Fruit fly (Drosophila melanogaster) whole organism, embryonic: ENCODE measurements around the gene CG32163.

ENCODE experiments used
- ATbp ChIP-seq: fragments of 200-800 bp; sonication (Bioruptor generic); optimal IDR thresholded peaks from 2 replicates; lab custom pipeline; 2017; ENCODE audit warnings: missing biosample characterization, mild to moderate bottlenecking, missing genetic modification characterization, missing genetic modification reagents
- Awh ChIP-seq: fragments of 200-800 bp; sonication (Bioruptor generic); IDR thresholded peaks from 2 replicates; pipeline ENCODE4, ENCODE4 v1.3.6; 2022; ENCODE audit warnings: missing biosample characterization, missing genetic modification characterization
- Blimp-1 ChIP-seq: fragments of 200-800 bp; sonication (Bioruptor generic); optimal IDR thresholded peaks from 3 replicates; lab custom pipeline; 2018; ENCODE audit warnings: missing biosample characterization, missing genetic modification characterization, mild to moderate bottlenecking, moderate library complexity, missing genetic modification reagents
- CG10462 ChIP-seq: fragments of 200-800 bp; sonication (Bioruptor generic); optimal IDR thresholded peaks from 2 replicates; lab custom pipeline; 2016; ENCODE audit warnings: missing biosample characterization, missing genetic modification characterization
- CG11398 ChIP-seq: fragments of 200-800 bp; sonication (Bioruptor generic); optimal IDR thresholded peaks from 2 replicates; lab custom pipeline; 2016; ENCODE audit warnings: missing biosample characterization, missing genetic modification characterization
- CG11504 ChIP-seq: fragments of 200-800 bp; sonication (Bioruptor generic); optimal IDR thresholded peaks from 3 replicates; lab custom pipeline; 2019; ENCODE audit warnings: missing biosample characterization, mild to moderate bottlenecking, missing genetic modification characterization, moderate library complexity
- CG11696 ChIP-seq: fragments of 200-800 bp; sonication (Bioruptor generic); IDR thresholded peaks from 2 replicates; pipeline ENCODE4 v1.3.6; 2022; ENCODE audit warnings: missing biosample characterization, missing genetic modification characterization
- CG12769 ChIP-seq: fragments of 200-800 bp; sonication (Bioruptor generic); optimal IDR thresholded peaks from 2 replicates; lab custom pipeline; 2019; ENCODE audit warnings: missing biosample characterization, mild to moderate bottlenecking, missing genetic modification characterization, moderate library complexity
- CG12942 ChIP-seq: fragments of 200-800 bp; sonication (Bioruptor generic); optimal IDR thresholded peaks from 3 replicates; lab custom pipeline; 2016; ENCODE audit warnings: missing biosample characterization, missing genetic modification characterization
- CG13287 ChIP-seq: fragments of 200-800 bp; sonication (Bioruptor generic); IDR thresholded peaks from 2 replicates; pipeline ENCODE4 v1.3.6; 2022; ENCODE audit warnings: missing biosample characterization, missing genetic modification characterization; ENCODE audit not compliant: partially characterized antibody
- CG13624 ChIP-seq: fragments of 200-800 bp; sonication (Bioruptor generic); optimal IDR thresholded peaks from 2 replicates; lab custom pipeline; 2016; ENCODE audit warnings: missing biosample characterization, missing genetic modification characterization
- CG1603 ChIP-seq: fragments of 200-800 bp; sonication (Bioruptor generic); optimal IDR thresholded peaks from 2 replicates; lab custom pipeline; 2019; ENCODE audit warnings: missing biosample characterization, mild to moderate bottlenecking, missing genetic modification characterization, moderate library complexity
- CG17328 ChIP-seq: fragments of 200-800 bp; sonication (Bioruptor generic); IDR thresholded peaks from 2 replicates; pipeline ENCODE4 v1.3.6; 2022; ENCODE audit warnings: missing biosample characterization, missing genetic modification characterization
- CG17385 ChIP-seq: fragments of 200-800 bp; sonication (Bioruptor generic); optimal IDR thresholded peaks from 3 replicates; lab custom pipeline; 2018; ENCODE audit warnings: missing biosample characterization, mild to moderate bottlenecking, missing genetic modification characterization
- CG17568 ChIP-seq: fragments of 200-800 bp; sonication (Bioruptor generic); optimal IDR thresholded peaks from 2 replicates; lab custom pipeline; 2018; ENCODE audit warnings: missing biosample characterization, mild to moderate bottlenecking, missing genetic modification characterization, moderate library complexity
- CG31365 ChIP-seq: fragments of 200-800 bp; sonication (Bioruptor generic); optimal IDR thresholded peaks from 2 replicates; lab custom pipeline; 2018; ENCODE audit warnings: missing biosample characterization, mild to moderate bottlenecking, missing genetic modification characterization
- CG4424 ChIP-seq: fragments of 200-800 bp; sonication (Bioruptor generic); optimal IDR thresholded peaks from 3 replicates; lab custom pipeline; 2016; ENCODE audit warnings: missing biosample characterization, missing genetic modification characterization
- CG5180 ChIP-seq: fragments of 200-800 bp; sonication (Bioruptor generic); optimal IDR thresholded peaks from 3 replicates; lab custom pipeline; 2017; ENCODE audit warnings: missing biosample characterization, missing genetic modification characterization, mild to moderate bottlenecking, moderate library complexity, missing genetic modification reagents
- CG6854 ChIP-seq: fragments of 200-800 bp; sonication (Bioruptor generic); optimal IDR thresholded peaks from 3 replicates; lab custom pipeline; 2017; ENCODE audit warnings: missing biosample characterization, mild to moderate bottlenecking, missing genetic modification characterization
- CG7556 ChIP-seq: fragments of 200-800 bp; sonication (Bioruptor generic); optimal IDR thresholded peaks from 2 replicates; lab custom pipeline; 2017; ENCODE audit warnings: missing biosample characterization, mild to moderate bottlenecking, missing genetic modification characterization
- CG7786 ChIP-seq: fragments of 200-800 bp; sonication (Bioruptor generic); optimal IDR thresholded peaks from 2 replicates; lab custom pipeline; 2016; ENCODE audit warnings: missing biosample characterization, missing genetic modification characterization
- CG7839 ChIP-seq: fragments of 200-800 bp; sonication (Bioruptor generic); optimal IDR thresholded peaks from 3 replicates; lab custom pipeline; 2018; ENCODE audit warnings: missing biosample characterization, mild to moderate bottlenecking, missing genetic modification characterization, moderate library complexity
- CG8944 ChIP-seq: fragments of 200-800 bp; sonication (Bioruptor generic); optimal IDR thresholded peaks from 3 replicates; lab custom pipeline; 2016; ENCODE audit warnings: missing biosample characterization, missing genetic modification characterization
- Camta ChIP-seq: fragments of 200-800 bp; sonication (Bioruptor generic); optimal IDR thresholded peaks from 2 replicates; lab custom pipeline; 2016; ENCODE audit warnings: missing biosample characterization, missing genetic modification characterization
- Deaf1 ChIP-seq: fragments of 200-800 bp; optimal IDR thresholded peaks from 3 replicates; lab custom pipeline; 2019; ENCODE audit warnings: missing biosample characterization, mild to moderate bottlenecking, missing genetic modification characterization, moderate library complexity
- Dfd ChIP-seq, 2 experiments: fragments of >200 bp; optimal IDR thresholded peaks; 2 replicates each; lab custom pipeline; 2017; ENCODE audit warnings: missing biosample characterization in 2 of 2, missing genetic modification characterization in 2 of 2
- E2f2 ChIP-seq: fragments of 200-800 bp; sonication (Bioruptor generic); IDR thresholded peaks from 2 replicates; pipeline ENCODE4 v1.3.6; 2022; ENCODE audit warnings: missing biosample characterization, missing genetic modification characterization
- Eip74EF ChIP-seq, 2 experiments: fragments of 200-800 bp in 1 of 2; fragments of >200 bp in 1 of 2; sonication (Bioruptor generic) in 1 of 2; optimal IDR thresholded peaks; 2 replicates each; lab custom pipeline; 2017 to 2019; ENCODE audit warnings: missing biosample characterization in 2 of 2, missing genetic modification characterization in 2 of 2, mild to moderate bottlenecking in 1 of 2, moderate library complexity in 1 of 2
- Fer1 ChIP-seq: fragments of 200-800 bp; sonication (Bioruptor generic); optimal IDR thresholded peaks from 2 replicates; lab custom pipeline; 2017; ENCODE audit warnings: missing biosample characterization, mild to moderate bottlenecking, missing genetic modification characterization
- Lpt ChIP-seq: fragments of >200 bp; optimal IDR thresholded peaks from 2 replicates; lab custom pipeline; 2018; ENCODE audit warnings: missing biosample characterization, missing genetic modification characterization
- NfI ChIP-seq: fragments of 200-800 bp; sonication (Bioruptor generic); optimal IDR thresholded peaks from 3 replicates; lab custom pipeline; 2018; ENCODE audit warnings: missing biosample characterization, mild to moderate bottlenecking, missing genetic modification characterization, moderate library complexity
- Oli ChIP-seq: fragments of 200-800 bp; sonication (Bioruptor generic); optimal IDR thresholded peaks from 2 replicates; lab custom pipeline; 2018; ENCODE audit warnings: missing biosample characterization, mild to moderate bottlenecking, missing genetic modification characterization, moderate library complexity
- abd-A ChIP-seq: fragments of 200-800 bp; sonication (Bioruptor generic); optimal IDR thresholded peaks from 3 replicates; lab custom pipeline; 2019; ENCODE audit warnings: missing biosample characterization, mild to moderate bottlenecking, missing genetic modification characterization, moderate library complexity
- cg ChIP-seq: fragments of 200-800 bp; sonication (Bioruptor generic); optimal IDR thresholded peaks from 3 replicates; lab custom pipeline; 2019; ENCODE audit warnings: missing biosample characterization, mild to moderate bottlenecking, missing genetic modification characterization, moderate library complexity
- chif ChIP-seq, 2 experiments: fragments of 200-800 bp; sonication (Bioruptor generic); optimal IDR thresholded peaks; 3 replicates each; lab custom pipeline; 2016; ENCODE audit warnings: missing biosample characterization in 2 of 2, missing genetic modification characterization in 2 of 2
- ci ChIP-seq: fragments of 200-800 bp; sonication (Bioruptor generic); IDR thresholded peaks from 3 replicates; pipeline ENCODE4 v1.3.6; 2022; ENCODE audit warnings: missing biosample characterization, missing genetic modification characterization
- da ChIP-seq: fragments of 200-800 bp; sonication (Bioruptor generic); optimal IDR thresholded peaks from 2 replicates; lab custom pipeline; 2016; ENCODE audit warnings: missing biosample characterization, missing genetic modification characterization
- hth ChIP-seq: fragments of >200 bp; optimal IDR thresholded peaks from 2 replicates; lab custom pipeline; 2017; ENCODE audit warnings: inconsistent platforms
- lab ChIP-seq: fragments of 200-800 bp; sonication (Bioruptor generic); optimal IDR thresholded peaks from 3 replicates; lab custom pipeline; 2017; ENCODE audit warnings: missing biosample characterization, missing genetic modification characterization, mild to moderate bottlenecking, moderate library complexity, missing genetic modification reagents
- mirr ChIP-seq: fragments of 200-800 bp; sonication (Bioruptor generic); optimal IDR thresholded peaks from 3 replicates; lab custom pipeline; 2018; ENCODE audit warnings: missing biosample characterization, mild to moderate bottlenecking, missing genetic modification characterization
- nerfin-1 ChIP-seq: fragments of 200-800 bp; sonication (Bioruptor generic); optimal IDR thresholded peaks from 3 replicates; lab custom pipeline; 2019; ENCODE audit warnings: missing biosample characterization, mild to moderate bottlenecking, missing genetic modification characterization, moderate library complexity
- odd ChIP-seq: fragments of 200-800 bp; sonication (Bioruptor generic); optimal IDR thresholded peaks from 2 replicates; lab custom pipeline; 2017; ENCODE audit warnings: missing biosample characterization, mild to moderate bottlenecking, missing genetic modification characterization
- onecut ChIP-seq: fragments of 200-800 bp; sonication (Bioruptor generic); IDR thresholded peaks from 2 replicates; pipeline ENCODE4 v1.3.6; 2022; ENCODE audit warnings: missing biosample characterization, missing genetic modification characterization
- pan ChIP-seq, 4 experiments: fragments of >200 bp in 3 of 4; fragments of 200-800 bp in 1 of 4; sonication (Bioruptor generic) in 1 of 4; optimal IDR thresholded peaks in 3 of 4; IDR thresholded peaks in 1 of 4; 2 replicates each; pipeline versions ENCODE4 v1.3.6 to Lab custom; 2017 to 2022; ENCODE audit warnings: missing biosample characterization in 2 of 4, missing genetic modification characterization in 2 of 4, mixed read lengths in 1 of 4
- pnt ChIP-seq: fragments of 200-800 bp; sonication (Bioruptor generic); optimal IDR thresholded peaks from 3 replicates; lab custom pipeline; 2016; ENCODE audit warnings: missing biosample characterization, missing genetic modification characterization
- ranshi ChIP-seq: fragments of 200-800 bp; sonication (Bioruptor generic); IDR thresholded peaks from 2 replicates; pipeline ENCODE4 v1.3.6; 2022; ENCODE audit warnings: missing biosample characterization, missing genetic modification characterization
- tap ChIP-seq: fragments of 200-800 bp; optimal IDR thresholded peaks from 3 replicates; lab custom pipeline; 2019; ENCODE audit warnings: missing biosample characterization, mild to moderate bottlenecking, missing genetic modification characterization, moderate library complexity
- wor ChIP-seq: fragments of 200-800 bp; sonication (Bioruptor generic); IDR thresholded peaks from 2 replicates; pipeline ENCODE4 v1.3.6; 2022; ENCODE audit warnings: missing biosample characterization, missing genetic modification characterization

Gene CG32163

DNA sequence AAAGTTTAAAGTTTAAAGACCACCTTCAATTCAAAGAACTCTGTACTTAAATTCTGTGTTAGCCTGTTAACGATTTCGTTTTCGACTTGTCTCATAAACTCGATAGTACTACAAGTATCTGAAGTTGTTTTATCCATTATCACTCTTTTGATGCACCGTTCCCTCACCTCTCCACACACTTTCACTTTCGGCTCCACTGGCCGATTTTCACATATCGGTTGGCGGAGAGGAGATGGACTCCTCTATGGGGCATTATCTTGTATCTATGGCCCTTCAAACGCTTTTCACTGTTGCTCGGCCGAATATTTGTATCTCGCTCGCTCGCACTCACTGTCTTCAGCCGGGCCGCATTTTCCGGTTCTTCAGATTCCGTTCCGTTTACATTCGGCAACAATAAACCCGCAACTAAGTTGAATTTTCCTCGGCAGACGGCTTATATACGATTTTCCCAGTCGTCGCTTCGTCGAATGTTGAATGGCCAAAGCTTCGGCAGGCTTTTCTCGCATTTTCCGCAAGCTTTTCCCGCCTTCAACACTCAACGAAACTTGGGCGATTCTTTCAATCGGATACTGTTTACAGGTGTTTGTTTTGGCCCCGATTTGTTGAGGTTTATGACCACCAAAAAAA is 43.8 kb upstream of the CG32163 start, which contains the start of gene CG43373 (continued):
- peak; percentile 61 for TF ChIP-seq abd-A
- TF ChIP-seq Lpt (GFP tag; lab: Kevin White, UChicago) = no peak
- TF ChIP-seq CG5180 = peak; percentile 63
- peak; percentile 31; the same call in 1 of the 3 replicates for TF ChIP-seq ci (GFP tag; lab: Robert Waterston, UW)
- peak; percentile 16 for TF ChIP-seq mirr (GFP tag; lab: Kevin White, UChicago)
- TF ChIP-seq CG17328 = 0 out of 2 replicates have a peak, but pooled peaks have one; percentile 21
- TF ChIP-seq lab (GFP tag; lab: Kevin White, UChicago) = peak; percentile 36
- TF ChIP-seq Deaf1 (tag; lab: Kevin White, UChicago) = peak; percentile 63
- TF ChIP-seq CG1603 (tag; lab: Kevin White, UChicago) = no peak
- peak; percentile 34 for TF ChIP-seq CG17385
- no peak for TF ChIP-seq CG13624 (GFP tag; lab: Kevin White, UChicago)
- TF ChIP-seq NfI (GFP tag; lab: Kevin White, UChicago) = no peak
- no peak for TF ChIP-seq Eip74EF (GFP tag; optimal IDR thresholded peaks at IDR 0.05; lab: Kevin White, UChicago)
- TF ChIP-seq CG10462 = no peak
- TF ChIP-seq CG8944 (GFP tag; lab: Kevin White, UChicago) = no peak
- peak; percentile 26 for TF ChIP-seq CG17568 (GFP tag; lab: Kevin White, UChicago)
- TF ChIP-seq CG11696 (GFP tag; lab: Robert Waterston, UW) = 0 out of 2 replicates have a peak, but pooled peaks have one; percentile 9
- peak; percentile 19 for TF ChIP-seq CG11504 (tag; lab: Kevin White, UChicago)
- TF ChIP-seq odd (GFP tag; lab: Kevin White, UChicago) = peak; percentile 28

DNA sequence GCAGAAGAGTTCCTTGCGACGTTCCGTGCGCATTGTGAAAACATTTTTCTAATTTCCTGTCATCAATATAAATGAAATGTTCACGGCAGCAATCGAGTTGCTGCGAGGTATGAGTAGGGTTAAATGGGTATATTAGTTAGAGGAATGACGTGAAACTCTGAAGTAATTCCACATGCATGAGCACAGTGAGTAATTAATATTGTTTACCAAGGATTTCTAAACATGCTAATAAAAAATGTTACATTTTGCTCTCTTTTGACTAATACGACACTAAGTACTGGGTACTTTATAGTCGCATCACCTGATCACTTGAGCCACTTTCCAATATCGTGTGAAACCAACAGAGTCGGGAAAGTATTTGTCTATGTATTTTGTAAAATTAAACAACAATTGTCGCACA is 42.7 kb upstream of the CG32163 start:
- TF ChIP-seq chif (GFP tag; optimal IDR thresholded peaks at IDR 0.05; lab: Kevin White, UChicago) (peak in 1 of 2 experiments; percentile 65), CG13287 (no peak), CG12769 (tag; lab: Kevin White, UChicago) (peak; percentile 47), tap (tag; lab: Kevin White, UChicago) (peak; percentile 6), ATbp (peak; percentile 11), hth (no peak), Oli (tag; lab: Kevin White, UChicago) (peak; percentile 61), E2f2 (GFP tag; lab: Robert Waterston, UW) (no peak), CG6854 (no peak), nerfin-1 (tag; lab: Kevin White, UChicago) (no peak), da (GFP tag; lab: Kevin White, UChicago) (no peak), cg (no peak), pan (optimal IDR thresholded peaks at IDR 0.05; lab: Kevin White, UChicago) (no peak), pan (GFP tag; optimal IDR thresholded peaks at IDR 0.05 in 1 of 2, IDR thresholded peaks at IDR 0.05 in 1 of 2) (peak in 1 of 2 experiments; percentile 44), CG11398 (peak; percentile 0), ranshi (GFP tag; lab: Robert Waterston, UW) (peak; percentile 19; the same call in 1 of the 2 replicates), Blimp-1 (GFP tag; lab: Kevin White, UChicago) (peak; percentile 71), NfI (GFP tag; lab: Kevin White, UChicago) (peak; percentile 17), wor (GFP tag; lab: Robert Waterston, UW) (peak; percentile 58), CG12942 (GFP tag; lab: Kevin White, UChicago) (peak; percentile 31), onecut (GFP tag; lab: Robert Waterston, UW) (no peak), Dfd (GFP tag; optimal IDR thresholded peaks at IDR 0.05; lab: Kevin White, UChicago) (no peak), CG7786 (peak; percentile 15), pnt (peak; percentile 13), CG31365 (tag; lab: Kevin White, UChicago) (no peak), CG7556 (GFP tag; lab: Kevin White, UChicago) (no peak), Fer1 (GFP tag; lab: Kevin White, UChicago) (no peak), Camta (GFP tag; lab: Kevin White, UChicago) (peak; percentile 11), Awh (GFP tag; lab: Robert Waterston, UW) (no peak), CG4424 (GFP tag; lab: Kevin White, UChicago) (peak; percentile 35), CG7839 (peak; percentile 32)
